Fruit fly (Drosophila melanogaster): ENCODE results near the gene mRpL44.
A peak's percentile ranks its signal among the peaks of the same experiment; 100 is the strongest.

mRpL44 gene

DNA sequence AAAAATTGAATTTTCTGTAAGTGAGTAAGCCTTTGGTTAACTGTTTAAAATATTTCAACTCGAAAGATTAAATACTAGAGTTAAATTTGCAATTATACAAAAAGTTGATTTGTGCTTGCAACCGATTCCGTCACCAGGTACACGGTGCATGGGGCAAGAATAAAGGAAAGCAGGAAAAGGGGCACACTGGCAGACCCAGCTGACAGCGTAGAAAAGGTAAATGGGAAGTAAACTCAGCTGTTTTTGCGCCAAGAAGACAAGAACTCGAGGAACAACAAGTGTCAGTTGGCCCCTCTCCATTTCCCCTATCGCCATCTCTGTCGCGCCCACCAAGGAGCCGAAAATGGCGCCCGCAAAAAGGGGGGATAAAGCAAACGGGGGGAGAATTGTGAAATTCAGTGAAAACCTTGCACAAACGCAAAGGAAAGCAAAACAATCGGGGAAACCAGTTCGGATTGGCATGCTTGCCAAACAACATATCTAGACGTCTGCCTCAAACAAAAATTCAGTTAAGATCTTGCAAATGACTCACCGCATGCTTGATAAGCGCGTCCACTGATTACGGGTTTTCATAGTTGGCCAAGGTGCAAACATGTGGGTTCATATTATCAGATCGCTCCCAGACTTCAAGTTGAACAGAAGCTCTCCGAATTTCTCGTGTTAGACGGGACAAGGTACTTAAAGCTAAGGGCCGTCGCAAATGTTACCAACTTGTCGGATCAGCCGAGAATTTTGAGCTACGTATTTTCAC is 7.1 kb downstream of the mRpL44 start (continued):
- TF ChIP-seq lab (GFP tag; optimal IDR thresholded peaks at IDR 0.05): no peak
- TF ChIP-seq lbe (GFP tag; optimal IDR thresholded peaks at IDR 0.05): no peak
- no peak for TF ChIP-seq Hr39 (optimal IDR thresholded peaks at IDR 0.05)
- TF ChIP-seq twi (tag; optimal IDR thresholded peaks at IDR 0.05): no peak
- TF ChIP-seq YL-1 (GFP tag; optimal IDR thresholded peaks at IDR 0.05): peak; percentile 43
- TF ChIP-seq eve (GFP tag; optimal IDR thresholded peaks at IDR 0.05): no peak
- no peak for TF ChIP-seq H2.0 (GFP tag; IDR thresholded peaks at IDR 0.05)
- TF ChIP-seq CG42726 (GFP tag; IDR thresholded peaks at IDR 0.05; ENCODE audit: partially characterized antibody): no peak; the same call in 1 of the 2 replicates
- no peak for TF ChIP-seq onecut (GFP tag; IDR thresholded peaks at IDR 0.05)
- TF ChIP-seq lola (GFP tag; optimal IDR thresholded peaks at IDR 0.05): no peak
- 0 out of 2 replicates have a peak, but pooled peaks have one; percentile 20 for TF ChIP-seq CG17328 (GFP tag; IDR thresholded peaks at IDR 0.05)
- no peak for TF ChIP-seq gce (GFP tag; IDR thresholded peaks at IDR 0.05)
- TF ChIP-seq gsb (GFP tag; IDR thresholded peaks at IDR 0.05): no peak
- TF ChIP-seq gcm2 (GFP tag; optimal IDR thresholded peaks at IDR 0.05): no peak
- TF ChIP-seq fd3F (GFP tag; optimal IDR thresholded peaks at IDR 0.05): no peak
- TF ChIP-seq sug (tag; optimal IDR thresholded peaks at IDR 0.05): peak; percentile 53
- TF ChIP-seq otp (GFP tag; IDR thresholded peaks at IDR 0.05): no peak
- TF ChIP-seq CG17361 (GFP tag; IDR thresholded peaks at IDR 0.05): no peak; the same call in 2 of the 3 replicates
- no peak for TF ChIP-seq pum (GFP tag; optimal IDR thresholded peaks at IDR 0.05)
- TF ChIP-seq Adf1 (GFP tag; IDR thresholded peaks at IDR 0.05): no peak
- TF ChIP-seq CG8089 (GFP tag; optimal IDR thresholded peaks at IDR 0.05): no peak
- no peak for TF ChIP-seq CG6254 (GFP tag; optimal IDR thresholded peaks at IDR 0.05)
- TF ChIP-seq Camta (GFP tag; optimal IDR thresholded peaks at IDR 0.05): no peak
- no peak for TF ChIP-seq CG8359 (GFP tag; optimal IDR thresholded peaks at IDR 0.05; ENCODE audit: borderline replicate concordance)
- no peak for TF ChIP-seq CG14441 (GFP tag; IDR thresholded peaks at IDR 0.05)
- TF ChIP-seq CG18011 (GFP tag; optimal IDR thresholded peaks at IDR 0.05): no peak
- TF ChIP-seq CG6813 (GFP tag; optimal IDR thresholded peaks at IDR 0.05): no peak
- peak; percentile 85 for TF ChIP-seq CG9797 (GFP tag; optimal IDR thresholded peaks at IDR 0.05)
- TF ChIP-seq CG15696 (tag; optimal IDR thresholded peaks at IDR 0.05): no peak
- TF ChIP-seq unpg (GFP tag; optimal IDR thresholded peaks at IDR 0.05): no peak
- no peak for TF ChIP-seq CG10274 (GFP tag; optimal IDR thresholded peaks at IDR 0.05)
- no peak for TF ChIP-seq CG17359 (tag; optimal IDR thresholded peaks at IDR 0.05)
- TF ChIP-seq Sry-δ (GFP tag; optimal IDR thresholded peaks at IDR 0.05): peak; percentile 35
- TF ChIP-seq CG4404 (GFP tag; IDR thresholded peaks at IDR 0.05): no peak
- 0 out of 2 replicates have a peak, but pooled peaks have one; percentile 10 for TF ChIP-seq vvl (GFP tag; IDR thresholded peaks at IDR 0.05)
- TF ChIP-seq CG17186 (GFP tag; optimal IDR thresholded peaks at IDR 0.05): peak; percentile 80
- TF ChIP-seq CG1233 (GFP tag; optimal IDR thresholded peaks at IDR 0.05): no peak
- peak; percentile 7 for TF ChIP-seq nmo (GFP tag; optimal IDR thresholded peaks at IDR 0.05)
- TF ChIP-seq CG11093 (GFP tag; IDR thresholded peaks at IDR 0.05): no peak
- peak; percentile 8 for TF ChIP-seq CG4617 (GFP tag; optimal IDR thresholded peaks at IDR 0.05; ENCODE audit: borderline replicate concordance)
- TF ChIP-seq CG2116 (GFP tag; optimal IDR thresholded peaks at IDR 0.05): peak; percentile 8
- no peak for TF ChIP-seq stc (GFP tag; IDR thresholded peaks at IDR 0.05)
- TF ChIP-seq bowl (GFP tag; IDR thresholded peaks at IDR 0.05): 0 out of 2 replicates have a peak, but pooled peaks have one; percentile 20
- no peak for TF ChIP-seq gro (GFP tag; optimal IDR thresholded peaks at IDR 0.05)
- no peak for TF ChIP-seq CG18764 (GFP tag; optimal IDR thresholded peaks at IDR 0.05)
- peak; percentile 32 for TF ChIP-seq Elba2 (GFP tag; optimal IDR thresholded peaks at IDR 0.05)
- TF ChIP-seq wor (GFP tag; IDR thresholded peaks at IDR 0.05): no peak
- no peak for TF ChIP-seq btn (GFP tag; optimal IDR thresholded peaks at IDR 0.05)
- TF ChIP-seq inv (GFP tag; IDR thresholded peaks at IDR 0.05; ENCODE audit: partially characterized antibody): no peak
- TF ChIP-seq row (GFP tag; IDR thresholded peaks at IDR 0.05): peak; percentile 39; the same call in 1 of the 3 replicates

All from whole organism, embryonic.